Fruit fly (Drosophila melanogaster) Kc167 (cell line): ENCODE results near the gene BBS1.

Experiments used
- Sin3A ChIP-seq: fragments of >200 bp; optimal IDR thresholded peaks from 2 replicates; lab custom pipeline; 2018; ENCODE audit warnings: missing external identifiers
- psq ChIP-seq: fragments of >200 bp; optimal IDR thresholded peaks from 2 replicates; lab custom pipeline; 2017; ENCODE audit warnings: missing external identifiers
- ttk ChIP-seq: sonication (Bioruptor generic); optimal IDR thresholded peaks from 2 replicates; lab custom pipeline; 2017; ENCODE audit warnings: missing external identifiers

dm6 chr3L:7137613-7138189 lies 12.0 kb downstream of the BBS1 start:
- TF ChIP-seq ttk (lab: Kevin White, UChicago) (no peak), psq (lab: Kevin White, UChicago) (no peak), Sin3A (no peak)
